Fruit fly (Drosophila melanogaster) whole organism, wandering third instar larva: Measurements from ENCODE around the gene Drsl3.

ENCODE experiments used
- Abd-B ChIP-seq: fragments of >200 bp; optimal IDR thresholded peaks from 2 replicates; lab custom pipeline; 2017; ENCODE audit warnings: missing biosample characterization, missing genetic modification characterization
- CG32264 ChIP-seq: fragments of 200-800 bp; sonication (Bioruptor generic); optimal IDR thresholded peaks from 2 replicates; lab custom pipeline; 2016; ENCODE audit warnings: missing biosample characterization, missing genetic modification characterization
- CG9705 ChIP-seq: fragments of 200-800 bp; sonication (Bioruptor generic); optimal IDR thresholded peaks from 2 replicates; lab custom pipeline; 2018; ENCODE audit warnings: missing biosample characterization, mild to moderate bottlenecking, missing genetic modification characterization
- CrebA ChIP-seq: fragments of 200-800 bp; sonication (Bioruptor generic); optimal IDR thresholded peaks from 2 replicates; lab custom pipeline; 2016; ENCODE audit warnings: missing biosample characterization, mild to moderate bottlenecking, missing genetic modification characterization, borderline replicate concordance
- Dfd ChIP-seq: fragments of >200 bp; optimal IDR thresholded peaks from 2 replicates; lab custom pipeline; 2017; ENCODE audit warnings: missing biosample characterization, missing genetic modification characterization
- Dif ChIP-seq: fragments of 200-275, 200-300 bp; sonication (Bioruptor generic); optimal IDR thresholded peaks from 2 replicates; lab custom pipeline; 2018; ENCODE audit warnings: missing biosample characterization, missing genetic modification characterization; ENCODE audit not compliant: partially characterized antibody
- HLH106 ChIP-seq: fragments of 200-800 bp; optimal IDR thresholded peaks from 3 replicates; lab custom pipeline; 2019; ENCODE audit warnings: missing biosample characterization, mild to moderate bottlenecking, missing genetic modification characterization, moderate library complexity
- Hnf4 ChIP-seq: fragments of 200-800 bp; sonication (Bioruptor generic); optimal IDR thresholded peaks from 2 replicates; lab custom pipeline; 2016; ENCODE audit warnings: missing biosample characterization, mild to moderate bottlenecking, missing genetic modification characterization
- Hr78 ChIP-seq: fragments of >200 bp; optimal IDR thresholded peaks from 2 replicates; lab custom pipeline; 2017; ENCODE audit warnings: missing biosample characterization, missing genetic modification characterization
- Hr83 ChIP-seq: fragments of 200-300 bp; sonication (Bioruptor generic); optimal IDR thresholded peaks from 2 replicates; lab custom pipeline; 2016; ENCODE audit warnings: missing biosample characterization, mild to moderate bottlenecking, missing genetic modification characterization, moderate library complexity; ENCODE audit not compliant: poor library complexity, severe bottlenecking
- Jra ChIP-seq: sonication (Bioruptor generic); optimal IDR thresholded peaks from 2 replicates; lab custom pipeline; 2016; ENCODE audit warnings: missing biosample characterization, missing genetic modification characterization
- Mio ChIP-seq: sonication (Bioruptor generic); optimal IDR thresholded peaks from 2 replicates; lab custom pipeline; 2016; ENCODE audit warnings: missing biosample characterization, missing genetic modification characterization
- Myc ChIP-seq: fragments of >200 bp; optimal IDR thresholded peaks from 2 replicates; lab custom pipeline; 2017
- N ChIP-seq: fragments of >200 bp; optimal IDR thresholded peaks from 2 replicates; lab custom pipeline; 2018; ENCODE audit warnings: missing biosample characterization, missing external identifiers, missing genetic modification characterization
- OdsH ChIP-seq: fragments of 200-800 bp; sonication (Bioruptor generic); optimal IDR thresholded peaks from 2 replicates; lab custom pipeline; 2016; ENCODE audit warnings: missing biosample characterization, mild to moderate bottlenecking, missing genetic modification characterization
- Sp1 ChIP-seq: fragments of 200-800 bp; sonication (Bioruptor generic); optimal IDR thresholded peaks from 3 replicates; lab custom pipeline; 2019; ENCODE audit warnings: missing biosample characterization, mild to moderate bottlenecking, missing genetic modification characterization, moderate library complexity
- Vsx2 ChIP-seq: fragments of 200-300, 225-300 bp; sonication (Bioruptor generic); optimal IDR thresholded peaks from 2 replicates; lab custom pipeline; 2018; ENCODE audit warnings: missing biosample characterization, missing genetic modification characterization; ENCODE audit not compliant: partially characterized antibody
- br ChIP-seq: fragments of 200-800 bp; sonication (Bioruptor generic); optimal IDR thresholded peaks from 2 replicates; lab custom pipeline; 2016; ENCODE audit warnings: missing biosample characterization, missing genetic modification characterization
- brk ChIP-seq: fragments of 200-800 bp; sonication (Bioruptor generic); optimal IDR thresholded peaks from 2 replicates; lab custom pipeline; 2016; ENCODE audit warnings: missing biosample characterization, mild to moderate bottlenecking, missing genetic modification characterization
- dl ChIP-seq, 2 experiments: fragments of 175-275, 200-275 bp in 1 of 2; fragments of 200-275 bp in 1 of 2; sonication (Bioruptor generic); optimal IDR thresholded peaks; lab custom pipeline; 2018; ENCODE audit warnings: mild to moderate bottlenecking in 2 of 2, missing biosample characterization in 2 of 2, missing genetic modification characterization in 2 of 2, moderate library complexity in 2 of 2; ENCODE audit not compliant: partially characterized antibody in 2 of 2, insufficient read depth in 1 of 2
- dmrt93B ChIP-seq: fragments of 200-800 bp; sonication (Bioruptor generic); optimal IDR thresholded peaks from 2 replicates; lab custom pipeline; 2018; ENCODE audit warnings: missing biosample characterization, mild to moderate bottlenecking, missing genetic modification characterization
- dsf ChIP-seq: sonication (Bioruptor generic); optimal IDR thresholded peaks from 2 replicates; lab custom pipeline; 2016; ENCODE audit warnings: missing biosample characterization, missing genetic modification characterization, borderline replicate concordance
- ey ChIP-seq: fragments of 200-800 bp; sonication (Bioruptor generic); optimal IDR thresholded peaks from 2 replicates; lab custom pipeline; 2016; ENCODE audit warnings: missing biosample characterization, missing genetic modification characterization
- foxo ChIP-seq, 2 experiments: fragments of 200-800 bp; sonication (Bioruptor generic); optimal IDR thresholded peaks; 2 replicates in 1 of 2; 3 replicates in 1 of 2; lab custom pipeline; 2016 to 2017; ENCODE audit warnings: missing biosample characterization in 2 of 2, missing genetic modification characterization in 2 of 2
- fru ChIP-seq: fragments of 200-800 bp; sonication (Bioruptor generic); optimal IDR thresholded peaks from 3 replicates; lab custom pipeline; 2016; ENCODE audit warnings: missing biosample characterization, mild to moderate bottlenecking, missing genetic modification characterization
- h ChIP-seq: fragments of 200-800 bp; sonication (Bioruptor generic); optimal IDR thresholded peaks from 3 replicates; lab custom pipeline; 2016; ENCODE audit warnings: missing biosample characterization, mild to moderate bottlenecking, missing genetic modification characterization
- lola ChIP-seq: fragments of >200 bp; optimal IDR thresholded peaks from 2 replicates; lab custom pipeline; 2017; ENCODE audit warnings: missing biosample characterization, missing genetic modification characterization
- pan ChIP-seq: fragments of >200 bp; optimal IDR thresholded peaks from 2 replicates; lab custom pipeline; 2017
- psq ChIP-seq: fragments of 200-800 bp; sonication (Bioruptor generic); optimal IDR thresholded peaks from 3 replicates; lab custom pipeline; 2017; ENCODE audit warnings: missing biosample characterization, mild to moderate bottlenecking, missing genetic modification characterization, moderate library complexity
- rgr ChIP-seq: fragments of 200-800 bp; sonication (Bioruptor generic); optimal IDR thresholded peaks from 3 replicates; lab custom pipeline; 2016; ENCODE audit warnings: missing biosample characterization, mild to moderate bottlenecking, missing genetic modification characterization
- sage ChIP-seq: fragments of 200-800 bp; sonication (Bioruptor generic); optimal IDR thresholded peaks from 2 replicates; lab custom pipeline; 2016; ENCODE audit warnings: missing biosample characterization, mild to moderate bottlenecking, missing genetic modification characterization
- sv ChIP-seq: fragments of 200-800 bp; sonication (Bioruptor generic); optimal IDR thresholded peaks from 3 replicates; lab custom pipeline; 2016; ENCODE audit warnings: missing biosample characterization, missing genetic modification characterization
- tai ChIP-seq: sonication (Bioruptor generic); optimal IDR thresholded peaks from 2 replicates; lab custom pipeline; 2016; ENCODE audit warnings: missing biosample characterization, missing genetic modification characterization
- usp ChIP-seq: fragments of >200 bp; optimal IDR thresholded peaks from 2 replicates; lab custom pipeline; 2017; ENCODE audit warnings: missing biosample characterization, missing genetic modification characterization
- woc ChIP-seq: sonication (Bioruptor generic); optimal IDR thresholded peaks from 2 replicates; lab custom pipeline; 2016; ENCODE audit warnings: missing biosample characterization, mild to moderate bottlenecking, missing genetic modification characterization

Drsl3 gene

dm6 chr3L:3338028-3338855, 23.4 kb downstream of the Drsl3 start:
- TF ChIP-seq OdsH (GFP tag; lab: Kevin White, UChicago) (no peak), Dfd (GFP tag; lab: Kevin White, UChicago) (no peak)
- TF ChIP-seq, all 38 proteins: peak for 0

- TF ChIP-seq Dif (no peak), Hr83 (no peak), N (GFP tag; lab: Kevin White, UChicago) (no peak), Dfd (GFP tag; lab: Kevin White, UChicago) (no peak), br (no peak), pan (lab: Kevin White, UChicago) (no peak), lola (GFP tag; lab: Kevin White, UChicago) (no peak), Mio (no peak), h (no peak)
Measured at dm6 chr3L:3338882-3339590, 24.2 kb downstream of the Drsl3 start.

- TF ChIP-seq br (peak; percentile 6), OdsH (GFP tag; lab: Kevin White, UChicago) (peak; percentile 14), fru (GFP tag; lab: Kevin White, UChicago) (peak; percentile 44), psq (peak; percentile 13), Sp1 (GFP tag; lab: Kevin White, UChicago) (peak; percentile 26), HLH106 (peak; percentile 35), Hnf4 (GFP tag; lab: Kevin White, UChicago) (peak; percentile 10), ey (GFP tag; lab: Kevin White, UChicago) (peak; percentile 58), Hr78 (no peak), brk (GFP tag; lab: Kevin White, UChicago) (no peak), rgr (peak; percentile 58), Hr83 (no peak), dsf (GFP tag; lab: Kevin White, UChicago) (no peak), foxo (GFP tag; optimal IDR thresholded peaks at IDR 0.05; lab: Kevin White, UChicago) (peak in 1 of 2 experiments; percentile 18), sv (no peak), tai (GFP tag; lab: Kevin White, UChicago) (no peak), sage (GFP tag; lab: Kevin White, UChicago) (no peak)
Measured at dm6 chr3L:3339695-3340226, 25.0 kb downstream of the Drsl3 start.

- peak; percentile 69 for TF ChIP-seq h
- no peak for TF ChIP-seq sv
- no peak for TF ChIP-seq Dfd (GFP tag; lab: Kevin White, UChicago)
- TF ChIP-seq Hr78, result no peak
- TF ChIP-seq sage (GFP tag; lab: Kevin White, UChicago), result peak; percentile 49
- TF ChIP-seq pan (lab: Kevin White, UChicago), result no peak
- TF ChIP-seq br, result peak; percentile 73
- peak; percentile 78 for TF ChIP-seq ey (GFP tag; lab: Kevin White, UChicago)
- TF ChIP-seq Hr83, result no peak
- TF ChIP-seq Myc (lab: Kevin White, UChicago), result no peak
- TF ChIP-seq Vsx2 (GFP tag; lab: Kevin White, UChicago), result no peak
- TF ChIP-seq Abd-B (GFP tag; lab: Kevin White, UChicago), result no peak
- TF ChIP-seq CrebA (GFP tag; lab: Kevin White, UChicago), result no peak
- peak; percentile 15 for TF ChIP-seq Mio
- no peak for TF ChIP-seq usp (GFP tag; lab: Kevin White, UChicago)
- TF ChIP-seq CG9705 (GFP tag; lab: Kevin White, UChicago), result peak; percentile 41
- TF ChIP-seq Sp1 (GFP tag; lab: Kevin White, UChicago), result peak; percentile 77
- no peak for TF ChIP-seq Jra (GFP tag; lab: Kevin White, UChicago)
- TF ChIP-seq brk (GFP tag; lab: Kevin White, UChicago), result peak; percentile 3
- TF ChIP-seq fru (GFP tag; lab: Kevin White, UChicago), result peak; percentile 76
- TF ChIP-seq dmrt93B, result peak; percentile 39
- peak; percentile 64 for TF ChIP-seq psq
- peak; percentile 75 for TF ChIP-seq Hnf4 (GFP tag; lab: Kevin White, UChicago)
- peak; percentile 74 for TF ChIP-seq woc (GFP tag; lab: Kevin White, UChicago)
- TF ChIP-seq rgr, result peak; percentile 76
- TF ChIP-seq foxo (GFP tag; optimal IDR thresholded peaks at IDR 0.05; lab: Kevin White, UChicago), result peak in 1 of 2 experiments; percentile 77
- peak; percentile 63 for TF ChIP-seq OdsH (GFP tag; lab: Kevin White, UChicago)
- no peak for TF ChIP-seq lola (GFP tag; lab: Kevin White, UChicago)
- TF ChIP-seq Dif, result no peak
- TF ChIP-seq CG32264, result no peak
- TF ChIP-seq HLH106, result peak; percentile 58
- no peak for TF ChIP-seq dsf (GFP tag; lab: Kevin White, UChicago)
- TF ChIP-seq tai (GFP tag; lab: Kevin White, UChicago), result peak; percentile 10
- TF ChIP-seq dl (GFP tag; optimal IDR thresholded peaks at IDR 0.05; lab: Kevin White, UChicago; ENCODE audit: insufficient read depth in 1 of 2, partially characterized antibody in 2 of 2), result no peak
Measured at dm6 chr3L:3342307-3342940, 27.6 kb downstream of the Drsl3 start.
